Worm (Caenorhabditis elegans): ENCODE measurements around the gene T05C12.11.

T05C12.11 gene

ce11 chrII:8185016-8185493 lies 14.8 kb upstream of the T05C12.11 start, which contains the start of the genes mig-5 and cct-1 (continued):
- no peak for TF ChIP-seq egl-44 (GFP tag; IDR thresholded peaks at IDR 0.05)
- no peak for TF ChIP-seq nhr-27 (tag; optimal IDR thresholded peaks at IDR 0.05)
- TF ChIP-seq dpl-1 (GFP tag; optimal IDR thresholded peaks at IDR 0.05): peak; percentile 53
- TF ChIP-seq snpc-1.1 (tag; optimal IDR thresholded peaks at IDR 0.05; ENCODE audit: insufficient read depth): peak; percentile 0
- peak; percentile 86 for TF ChIP-seq pha-4 (tag; optimal IDR thresholded peaks at IDR 0.05)
- peak; percentile 74 for TF ChIP-seq lir-1 (GFP tag; conservative IDR thresholded peaks at IDR 0.05)
- TF ChIP-seq T07F8.4 (tag; optimal IDR thresholded peaks at IDR 0.05): peak; percentile 9
- TF ChIP-seq K11D2.4 (GFP tag; IDR thresholded peaks at IDR 0.05): peak; percentile 94
- peak; percentile 54 for TF ChIP-seq him-1 (tag; optimal IDR thresholded peaks at IDR 0.05)
- TF ChIP-seq tbp1 (GFP tag; optimal IDR thresholded peaks at IDR 0.05): peak; percentile 72
- TF ChIP-seq ceh-100 (GFP tag; IDR thresholded peaks at IDR 0.05): peak; percentile 82
- peak; percentile 99 for TF ChIP-seq mcd-1 (GFP tag; IDR thresholded peaks at IDR 0.05)
- TF ChIP-seq snpc-3.4 (tag; optimal IDR thresholded peaks at IDR 0.05): peak; percentile 26
- peak; percentile 67 for TF ChIP-seq unc-130 (GFP tag; optimal IDR thresholded peaks at IDR 0.05)
- peak in 1 of 2 experiments; percentile 84 for TF ChIP-seq let-607 (tag; optimal IDR thresholded peaks at IDR 0.05)
- TF ChIP-seq C17E4.6 (GFP tag; IDR thresholded peaks at IDR 0.05): peak; percentile 81
- TF ChIP-seq egrh-3 (GFP tag; IDR thresholded peaks at IDR 0.05): no peak
- TF ChIP-seq attf-3 (GFP tag; conservative IDR thresholded peaks at IDR 0.05): peak; percentile 79
- TF ChIP-seq athp-1 (tag; optimal IDR thresholded peaks at IDR 0.05): peak; percentile 81
- TF ChIP-seq madf-10 (tag; optimal IDR thresholded peaks at IDR 0.05): peak; percentile 86
- TF ChIP-seq tlf-1 (GFP tag; optimal IDR thresholded peaks at IDR 0.05): peak; percentile 84
- peak; percentile 83 for TF ChIP-seq F23B12.7 (tag; optimal IDR thresholded peaks at IDR 0.05; ENCODE audit: insufficient read depth)
- peak; percentile 84 for TF ChIP-seq repo-1 (tag; optimal IDR thresholded peaks at IDR 0.05)
- TF ChIP-seq F33H1.4 (GFP tag; IDR thresholded peaks at IDR 0.05): peak; percentile 100
- peak; percentile 73 for TF ChIP-seq atf-7 (tag; optimal IDR thresholded peaks at IDR 0.05)
- no peak for TF ChIP-seq ama-1 (optimal IDR thresholded peaks at IDR 0.05)
- TF ChIP-seq ama-1 (GFP tag; optimal IDR thresholded peaks at IDR 0.05): no peak
- peak; percentile 52; the same call in 1 of the 2 replicates for TF ChIP-seq cebp-1 (GFP tag; IDR thresholded peaks at IDR 0.05)
- no peak for TF ChIP-seq cebp-1 (tag; optimal IDR thresholded peaks at IDR 0.05)
- peak; percentile 79 for TF ChIP-seq B0336.3 (GFP tag; IDR thresholded peaks at IDR 0.05)
- TF ChIP-seq gei-17 (GFP tag; optimal IDR thresholded peaks at IDR 0.05): peak; percentile 64
- TF ChIP-seq F39B2.1 (GFP tag; IDR thresholded peaks at IDR 0.05): no peak
- no peak for TF ChIP-seq mel-28 (tag; optimal IDR thresholded peaks at IDR 0.05; ENCODE audit: borderline replicate concordance)
- no peak for TF ChIP-seq hlh-26 (GFP tag; conservative IDR thresholded peaks at IDR 0.05)
- no peak for TF ChIP-seq mxl-1 (tag; optimal IDR thresholded peaks at IDR 0.05)
- peak; percentile 85 for TF ChIP-seq madf-6 (GFP tag; IDR thresholded peaks at IDR 0.05)
- peak; percentile 46 for TF ChIP-seq B0035.1 (tag; optimal IDR thresholded peaks at IDR 0.05)
- peak; percentile 27 for TF ChIP-seq ztf-3 (GFP tag; optimal IDR thresholded peaks at IDR 0.05)
- peak; percentile 95 for TF ChIP-seq dox-1 (GFP tag; IDR thresholded peaks at IDR 0.05)
- peak; percentile 90 for TF ChIP-seq lin-54 (GFP tag; optimal IDR thresholded peaks at IDR 0.05)
- TF ChIP-seq efl-1 (GFP tag; optimal IDR thresholded peaks at IDR 0.05): peak; percentile 81
- peak; percentile 87 for TF ChIP-seq ceh-91 (GFP tag; IDR thresholded peaks at IDR 0.05)
- peak; percentile 17 for TF ChIP-seq hrde-1 (tag; optimal IDR thresholded peaks at IDR 0.05; ENCODE audit: borderline replicate concordance)
- no peak for TF ChIP-seq nhr-90 (tag; optimal IDR thresholded peaks at IDR 0.05)
- no peak for TF ChIP-seq mes-4 (tag; optimal IDR thresholded peaks at IDR 0.05)
- peak; percentile 60 for TF ChIP-seq F22D6.2 (tag; optimal IDR thresholded peaks at IDR 0.05)
- TF ChIP-seq lin-40 (tag; optimal IDR thresholded peaks at IDR 0.05): peak; percentile 96
- TF ChIP-seq ztf-6 (GFP tag; IDR thresholded peaks at IDR 0.05): no peak
- TF ChIP-seq nhr-120 (GFP tag; IDR thresholded peaks at IDR 0.05): no peak
